Worm (Caenorhabditis elegans) whole organism, young adult: Measurements from ENCODE around the gene C50F4.16.

Source experiments
- B0035.1 ChIP-seq: sonication (generic microtip); optimal IDR thresholded peaks from 2 replicates; lab custom pipeline; 2016; ENCODE audit warnings: missing genetic modification characterization, mild to moderate bottlenecking, missing compliant biosample characterization, missing genotype, missing genetic modification reagents
- B0261.1 ChIP-seq: sonication (generic microtip); optimal IDR thresholded peaks from 2 replicates; lab custom pipeline; 2016; ENCODE audit warnings: mild to moderate bottlenecking, missing genetic modification characterization, moderate library complexity, missing compliant biosample characterization
- D2030.7 ChIP-seq: fragments of 200-800 bp; sonication (Bioruptor generic); IDR thresholded peaks from 2 replicates; pipeline ENCODE4 v1.3.6; 2022; ENCODE audit warnings: missing genetic modification reagents, missing genetic modification characterization, missing compliant biosample characterization
- F10E7.11 ChIP-seq: sonication (generic microtip); optimal IDR thresholded peaks from 2 replicates; lab custom pipeline; 2017; ENCODE audit warnings: mild to moderate bottlenecking, missing genetic modification characterization, moderate library complexity, missing compliant biosample characterization
- F49E8.2 ChIP-seq: sonication (generic microtip); optimal IDR thresholded peaks from 3 replicates; lab custom pipeline; 2017; ENCODE audit warnings: missing genetic modification characterization, mild to moderate bottlenecking, missing compliant biosample characterization, antibody characterized with exemption, moderate library complexity; ENCODE audit not compliant: insufficient read depth
- K11D2.4 ChIP-seq: fragments of 200-800 bp; sonication (Bioruptor generic); IDR thresholded peaks from 2 replicates; pipeline ENCODE4 v1.3.6; 2022; ENCODE audit warnings: missing genetic modification reagents, missing genetic modification characterization, missing compliant biosample characterization
- T26A5.8 ChIP-seq: sonication (generic microtip); optimal IDR thresholded peaks from 2 replicates; lab custom pipeline; 2016; ENCODE audit warnings: missing genetic modification characterization, missing compliant biosample characterization
- Y53F4B.3 ChIP-seq: fragments of 200-800 bp; sonication (Bioruptor generic); IDR thresholded peaks from 2 replicates; pipeline ENCODE4 v1.3.6; 2022; ENCODE audit warnings: missing genetic modification reagents, missing genetic modification characterization, missing compliant biosample characterization
- Y67H2A.10 ChIP-seq: fragments of 200-800 bp; sonication (Bioruptor generic); conservative IDR thresholded peaks from 2 replicates; pipeline ENCODE4 v1.3.6; 2022; ENCODE audit warnings: missing genetic modification reagents, missing genetic modification characterization, missing compliant biosample characterization
- Y79H2A.3 ChIP-seq: fragments of 200-800 bp; sonication (Bioruptor generic); conservative IDR thresholded peaks from 2 replicates; pipeline ENCODE4 v1.3.6; 2022; ENCODE audit warnings: missing genetic modification reagents, missing genetic modification characterization, missing compliant biosample characterization
- Y95B8A.8 ChIP-seq: fragments of 200-800 bp; sonication (Bioruptor generic); IDR thresholded peaks from 2 replicates; pipeline ENCODE4 v1.3.6; 2022; ENCODE audit warnings: missing genetic modification reagents, missing genetic modification characterization, missing compliant biosample characterization
- ZK185.1 ChIP-seq: sonication (generic microtip); optimal IDR thresholded peaks from 2 replicates; lab custom pipeline; 2016; ENCODE audit warnings: mild to moderate bottlenecking, missing genetic modification characterization, missing compliant biosample characterization; ENCODE audit not compliant: poor library complexity, severe bottlenecking
- akir-1 ChIP-seq: fragments of 200-800 bp; sonication (Bioruptor generic); optimal IDR thresholded peaks from 2 replicates; lab custom pipeline; 2018; ENCODE audit warnings: mild to moderate bottlenecking, missing genetic modification characterization, moderate library complexity, missing compliant biosample characterization
- attf-5 ChIP-seq: fragments of 200-800 bp; sonication (Bioruptor generic); optimal IDR thresholded peaks from 2 replicates; lab custom pipeline; 2018; ENCODE audit warnings: mild to moderate bottlenecking, missing genetic modification characterization, missing compliant biosample characterization
- attf-6 ChIP-seq: fragments of 200-800 bp; sonication (Bioruptor generic); IDR thresholded peaks from 2 replicates; pipeline ENCODE4 v1.3.6; 2022; ENCODE audit warnings: missing genetic modification reagents, missing genetic modification characterization, missing compliant biosample characterization
- bed-1 ChIP-seq: fragments of 200-800 bp; sonication (Bioruptor generic); IDR thresholded peaks from 2 replicates; pipeline ENCODE4 v1.3.6; 2022; ENCODE audit warnings: missing genetic modification reagents, missing genetic modification characterization, missing compliant biosample characterization
- ccch-3 ChIP-seq: fragments of 200-800 bp; sonication (Bioruptor generic); optimal IDR thresholded peaks from 2 replicates; lab custom pipeline; 2018; ENCODE audit warnings: mild to moderate bottlenecking, missing genetic modification characterization, missing compliant biosample characterization
- cebp-1 ChIP-seq, 2 experiments: fragments of 200-800 bp in 1 of 2; sonication (Bioruptor generic) in 1 of 2; sonication (generic microtip) in 1 of 2; IDR thresholded peaks in 1 of 2; optimal IDR thresholded peaks in 1 of 2; 2 replicates each; pipeline versions ENCODE4 v1.3.6 to Lab custom; 2017 to 2022; ENCODE audit warnings: missing compliant biosample characterization in 2 of 2, missing genetic modification characterization in 2 of 2, mild to moderate bottlenecking in 1 of 2, missing genetic modification reagents in 1 of 2, moderate library complexity in 1 of 2
- ceh-79 ChIP-seq: sonication (generic microtip); optimal IDR thresholded peaks from 2 replicates; lab custom pipeline; 2017; ENCODE audit warnings: mild to moderate bottlenecking, missing genetic modification characterization, missing compliant biosample characterization
- dox-1 ChIP-seq: fragments of 200-800 bp; sonication (Bioruptor generic); IDR thresholded peaks from 2 replicates; pipeline ENCODE4 v1.3.6; 2022; ENCODE audit warnings: missing genetic modification reagents, missing genetic modification characterization, missing compliant biosample characterization
- dpff-1 ChIP-seq: sonication (generic microtip); optimal IDR thresholded peaks from 2 replicates; lab custom pipeline; 2017; ENCODE audit warnings: mild to moderate bottlenecking, missing genetic modification characterization, missing compliant biosample characterization
- dpl-1 ChIP-seq: fragments of 150-350 bp; optimal IDR thresholded peaks from 2 replicates; lab custom pipeline; 2014; ENCODE audit warnings: missing biosample characterization, missing genetic modification reagents, missing genetic modification characterization
- efl-1 ChIP-seq: fragments of 150-350 bp; optimal IDR thresholded peaks from 2 replicates; lab custom pipeline; 2014; ENCODE audit warnings: missing biosample characterization, missing genetic modification reagents, missing genetic modification characterization
- gei-17 ChIP-seq: fragments of 200-800 bp; sonication (Bioruptor generic); optimal IDR thresholded peaks from 2 replicates; lab custom pipeline; 2018; ENCODE audit warnings: mild to moderate bottlenecking, missing genetic modification characterization, missing compliant biosample characterization
- hlh-12 ChIP-seq: sonication (generic microtip); optimal IDR thresholded peaks from 2 replicates; lab custom pipeline; 2016; ENCODE audit warnings: missing genetic modification characterization, missing compliant biosample characterization
- hlh-26 ChIP-seq: fragments of 200-800 bp; sonication (Bioruptor generic); conservative IDR thresholded peaks from 2 replicates; pipeline ENCODE4 v1.3.6; 2022; ENCODE audit warnings: missing genetic modification reagents, missing genetic modification characterization, missing compliant biosample characterization
- hmg-1.2 ChIP-seq: fragments of 200-800 bp; sonication (Bioruptor generic); IDR thresholded peaks from 2 replicates; pipeline ENCODE4 v1.3.6; 2022; ENCODE audit warnings: missing genetic modification reagents, missing genetic modification characterization, missing compliant biosample characterization
- hmg-20 ChIP-seq: fragments of 200-800 bp; sonication (Bioruptor generic); IDR thresholded peaks from 2 replicates; pipeline ENCODE4 v1.3.6; 2022; ENCODE audit warnings: missing genetic modification reagents, missing genetic modification characterization, missing compliant biosample characterization
- lag-1 ChIP-seq: fragments of 200-800 bp; sonication (Bioruptor generic); IDR thresholded peaks from 2 replicates; pipeline ENCODE4 v1.3.6; 2022; ENCODE audit warnings: missing genetic modification reagents, missing genetic modification characterization, missing compliant biosample characterization
- let-526 ChIP-seq: fragments of 200-800 bp; sonication (Bioruptor generic); IDR thresholded peaks from 2 replicates; pipeline ENCODE4 v1.3.6; 2022; ENCODE audit warnings: missing genetic modification reagents, missing genetic modification characterization, missing compliant biosample characterization
- let-607 ChIP-seq, 2 experiments: fragments of 200-800 bp in 1 of 2; sonication (Bioruptor generic) in 1 of 2; sonication (generic microtip) in 1 of 2; optimal IDR thresholded peaks; 2 replicates each; lab custom pipeline; 2016 to 2018; ENCODE audit warnings: mild to moderate bottlenecking in 2 of 2, missing compliant biosample characterization in 2 of 2, missing genetic modification characterization in 2 of 2, moderate library complexity in 2 of 2, missing genotype in 1 of 2
- lin-40 ChIP-seq: sonication (generic microtip); optimal IDR thresholded peaks from 2 replicates; lab custom pipeline; 2016; ENCODE audit warnings: missing genetic modification characterization, mild to moderate bottlenecking, missing compliant biosample characterization, missing genotype, missing genetic modification reagents
- madf-3 ChIP-seq: fragments of 200-800 bp; sonication (Bioruptor generic); IDR thresholded peaks from 2 replicates; pipeline ENCODE4 v1.3.6; 2022; ENCODE audit warnings: missing genetic modification reagents, missing genetic modification characterization, missing compliant biosample characterization
- madf-6 ChIP-seq: fragments of 200-800 bp; sonication (Bioruptor generic); IDR thresholded peaks from 2 replicates; pipeline ENCODE4 v1.3.6; 2022; ENCODE audit warnings: missing genetic modification reagents, missing genetic modification characterization, missing compliant biosample characterization
- madf-8 ChIP-seq: fragments of 200-800 bp; sonication (Bioruptor generic); conservative IDR thresholded peaks from 2 replicates; pipeline ENCODE4 v1.3.6; 2022; ENCODE audit warnings: missing genetic modification reagents, missing genetic modification characterization, missing compliant biosample characterization
- mel-28 ChIP-seq: sonication (generic microtip); optimal IDR thresholded peaks from 2 replicates; lab custom pipeline; 2016; ENCODE audit warnings: borderline replicate concordance, mild to moderate bottlenecking, missing genetic modification characterization, missing compliant biosample characterization
- mxl-1 ChIP-seq: sonication (generic microtip); optimal IDR thresholded peaks from 2 replicates; lab custom pipeline; 2016; ENCODE audit warnings: missing genetic modification characterization, missing compliant biosample characterization
- nfya-2 ChIP-seq: fragments of 200-800 bp; sonication (Bioruptor generic); IDR thresholded peaks from 2 replicates; pipeline ENCODE4 v1.3.6; 2022; ENCODE audit warnings: missing genetic modification reagents, missing genetic modification characterization, missing compliant biosample characterization
- nhr-27 ChIP-seq: fragments of 200-800 bp; sonication (Bioruptor generic); optimal IDR thresholded peaks from 2 replicates; lab custom pipeline; 2018; ENCODE audit warnings: mild to moderate bottlenecking, missing genetic modification characterization, moderate library complexity, missing compliant biosample characterization
- pha-4 ChIP-seq: fragments of 150-350 bp; sonication (generic microtip); optimal IDR thresholded peaks from 2 replicates; lab custom pipeline; 2014; ENCODE audit warnings: missing biosample characterization, missing genetic modification reagents, missing genetic modification characterization
- sdz-38 ChIP-seq: sonication (generic microtip); optimal IDR thresholded peaks from 2 replicates; lab custom pipeline; 2016; ENCODE audit warnings: missing genotype, missing genetic modification characterization, missing compliant biosample characterization
- sea-2 ChIP-seq: fragments of 200-800 bp; sonication (Bioruptor generic); IDR thresholded peaks from 2 replicates; pipeline ENCODE4 v1.3.6; 2022; ENCODE audit warnings: missing genetic modification characterization, missing compliant biosample characterization
- snpc-1.3 ChIP-seq: sonication (generic microtip); optimal IDR thresholded peaks from 2 replicates; lab custom pipeline; 2017; ENCODE audit warnings: missing genetic modification characterization, mild to moderate bottlenecking, missing compliant biosample characterization, antibody characterized with exemption, moderate library complexity, missing genotype, missing genetic modification reagents; ENCODE audit not compliant: insufficient read depth
- tbp1 ChIP-seq: fragments of 200-800 bp; sonication (Bioruptor generic); optimal IDR thresholded peaks from 2 replicates; lab custom pipeline; 2018; ENCODE audit warnings: mild to moderate bottlenecking, missing genetic modification characterization, missing compliant biosample characterization
- tlf-1 ChIP-seq: fragments of 200-800 bp; sonication (Bioruptor generic); optimal IDR thresholded peaks from 2 replicates; lab custom pipeline; 2018; ENCODE audit warnings: mild to moderate bottlenecking, missing genetic modification characterization, missing compliant biosample characterization
- xnd-1 ChIP-seq: sonication (generic microtip); optimal IDR thresholded peaks from 2 replicates; lab custom pipeline; 2016; ENCODE audit warnings: missing genotype, missing genetic modification reagents, missing genetic modification characterization, missing compliant biosample characterization
- ztf-18 ChIP-seq: sonication (generic microtip); optimal IDR thresholded peaks from 2 replicates; lab custom pipeline; 2016; ENCODE audit warnings: missing genotype, mild to moderate bottlenecking, missing genetic modification characterization, missing compliant biosample characterization
- ztf-22 ChIP-seq: fragments of 200-800 bp; sonication (Bioruptor generic); optimal IDR thresholded peaks from 2 replicates; lab custom pipeline; 2018; ENCODE audit warnings: mild to moderate bottlenecking, missing genetic modification characterization, moderate library complexity, missing compliant biosample characterization

C50F4.16 gene

ce11 chrV:9513590-9513989, 27.8 kb downstream of the C50F4.16 start, which contains the start of gene eif-2Bdelta:
Gene eif-2Bdelta (plus strand): TSS chrV:9513824.
- peak in 1 of 2 experiments; percentile 23 for TF ChIP-seq let-607 (tag; optimal IDR thresholded peaks at IDR 0.05; lab: Kevin White, UChicago)
- TF ChIP-seq sea-2 (GFP tag; lab: Robert Waterston, UW), result no peak
- TF ChIP-seq F10E7.11 (tag; lab: Kevin White, UChicago), result no peak
- no peak for TF ChIP-seq snpc-1.3 (tag; lab: Kevin White, UChicago)
- no peak for TF ChIP-seq let-526 (GFP tag; lab: Robert Waterston, UW)
- no peak for TF ChIP-seq Y67H2A.10 (GFP tag; lab: Robert Waterston, UW)
- TF ChIP-seq ZK185.1 (tag; lab: Kevin White, UChicago), result peak; percentile 39
- no peak for TF ChIP-seq B0035.1 (tag; lab: Kevin White, UChicago)
- no peak for TF ChIP-seq lag-1
- TF ChIP-seq mel-28 (tag; lab: Kevin White, UChicago), result no peak
- 0 out of 2 replicates have a peak, but pooled peaks have one; percentile 23 for TF ChIP-seq hmg-1.2 (GFP tag; lab: Robert Waterston, UW)
- no peak for TF ChIP-seq D2030.7 (GFP tag; lab: Robert Waterston, UW)
- TF ChIP-seq attf-5 (GFP tag; lab: Kevin White, UChicago), result no peak
- TF ChIP-seq bed-1 (GFP tag; lab: Robert Waterston, UW), result no peak
- TF ChIP-seq hlh-26 (GFP tag; lab: Robert Waterston, UW), result no peak
- no peak for TF ChIP-seq ceh-79 (tag; lab: Kevin White, UChicago)
- peak; percentile 62 for TF ChIP-seq lin-40 (tag; lab: Kevin White, UChicago)
- no peak for TF ChIP-seq F49E8.2 (tag; lab: Kevin White, UChicago)
- no peak for TF ChIP-seq madf-8 (GFP tag; lab: Robert Waterston, UW)
- no peak for TF ChIP-seq pha-4
- TF ChIP-seq ztf-18 (tag; lab: Kevin White, UChicago), result peak; percentile 93
- no peak for TF ChIP-seq tlf-1
- TF ChIP-seq cebp-1 (GFP tag; IDR thresholded peaks at IDR 0.05; lab: Robert Waterston, UW), result no peak
- peak; percentile 53 for TF ChIP-seq cebp-1 (tag; optimal IDR thresholded peaks at IDR 0.05; lab: Kevin White, UChicago)
- no peak for TF ChIP-seq madf-3 (GFP tag; lab: Robert Waterston, UW)
- TF ChIP-seq K11D2.4, result no peak
- no peak for TF ChIP-seq ccch-3
- TF ChIP-seq xnd-1 (tag; lab: Kevin White, UChicago), result no peak
- TF ChIP-seq hlh-12 (tag; lab: Kevin White, UChicago), result no peak
- no peak for TF ChIP-seq hmg-20 (GFP tag; lab: Robert Waterston, UW)
- no peak for TF ChIP-seq Y79H2A.3
- TF ChIP-seq efl-1, result peak; percentile 24
- TF ChIP-seq sdz-38 (tag; lab: Kevin White, UChicago), result no peak
- TF ChIP-seq madf-6 (GFP tag; lab: Robert Waterston, UW), result peak; percentile 48; the same call in 1 of the 2 replicates
- no peak for TF ChIP-seq dpff-1 (tag; lab: Kevin White, UChicago)
- no peak for TF ChIP-seq tbp1 (GFP tag; lab: Kevin White, UChicago)
- no peak for TF ChIP-seq Y53F4B.3 (GFP tag; lab: Robert Waterston, UW)
- TF ChIP-seq ztf-22 (GFP tag; lab: Kevin White, UChicago), result no peak
- no peak for TF ChIP-seq dpl-1 (GFP tag; lab: Kevin White, UChicago)
- TF ChIP-seq mxl-1 (tag; lab: Kevin White, UChicago), result no peak
- no peak for TF ChIP-seq nfya-2
- TF ChIP-seq nhr-27, result no peak
- TF ChIP-seq dox-1, result peak; percentile 49; the same call in 1 of the 2 replicates
- TF ChIP-seq T26A5.8 (tag; lab: Kevin White, UChicago), result no peak
- TF ChIP-seq gei-17 (GFP tag; lab: Kevin White, UChicago), result no peak
- no peak for TF ChIP-seq akir-1 (GFP tag; lab: Kevin White, UChicago)
- no peak for TF ChIP-seq attf-6 (GFP tag; lab: Robert Waterston, UW)
- no peak for TF ChIP-seq B0261.1 (tag; lab: Kevin White, UChicago)
- TF ChIP-seq Y95B8A.8 (GFP tag; lab: Robert Waterston, UW), result no peak
